Worm (Caenorhabditis elegans) whole organism, dauer: Measurements from ENCODE around the gene scl-10.

ENCODE experiments used
- unc-62 ChIP-seq: sonication (generic microtip); optimal IDR thresholded peaks from 2 replicates; lab custom pipeline; 2017; ENCODE audit warnings: missing biosample characterization, missing genetic modification reagents, missing genetic modification characterization

Gene scl-10

DNA sequence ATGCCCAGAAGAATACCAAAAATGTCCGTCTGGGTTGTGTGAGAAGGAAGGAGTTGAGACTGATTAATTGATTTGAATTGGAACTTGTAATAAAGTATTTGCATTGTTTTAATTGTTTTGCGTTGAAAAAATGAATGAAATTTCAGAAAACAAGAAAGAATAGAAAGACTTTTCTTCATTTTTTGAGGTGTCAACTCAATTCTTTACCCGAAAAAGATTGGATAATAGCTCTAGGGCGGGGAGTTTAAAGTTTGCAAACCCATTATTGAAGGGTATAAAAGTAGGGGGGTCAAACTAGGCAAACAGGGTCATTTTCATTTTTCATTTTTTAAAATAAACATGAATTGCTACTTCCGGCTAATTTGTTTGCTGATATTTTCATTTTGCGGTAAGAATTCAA, at the start of gene scl-10:
Gene scl-10, plus strand, starts transcription at position 301 of the 400 bp plus-strand sequence.
- TF ChIP-seq unc-62 (GFP tag; lab: Kevin White, UChicago), result no peak

DNA sequence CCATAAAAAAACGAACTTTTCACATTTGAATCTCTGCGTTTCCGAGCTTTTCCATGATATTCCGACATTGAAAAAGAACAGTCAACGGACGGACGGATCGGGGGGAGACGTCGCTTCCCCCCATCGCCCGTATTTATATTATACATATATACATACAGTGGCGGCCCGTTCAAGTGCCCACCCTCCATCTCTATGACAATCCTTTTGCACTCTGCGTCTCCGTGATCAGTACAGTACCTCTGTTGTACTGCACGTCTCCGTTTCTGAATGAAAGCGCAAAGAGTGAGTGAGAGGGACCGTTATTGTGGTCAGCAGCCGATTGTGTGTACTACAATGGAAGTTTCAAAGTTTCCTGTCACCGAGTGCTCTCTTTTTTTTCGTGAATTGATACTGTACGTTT, 49.2 kb upstream of the scl-10 start:
- TF ChIP-seq unc-62 (GFP tag; lab: Kevin White, UChicago), result no peak

DNA sequence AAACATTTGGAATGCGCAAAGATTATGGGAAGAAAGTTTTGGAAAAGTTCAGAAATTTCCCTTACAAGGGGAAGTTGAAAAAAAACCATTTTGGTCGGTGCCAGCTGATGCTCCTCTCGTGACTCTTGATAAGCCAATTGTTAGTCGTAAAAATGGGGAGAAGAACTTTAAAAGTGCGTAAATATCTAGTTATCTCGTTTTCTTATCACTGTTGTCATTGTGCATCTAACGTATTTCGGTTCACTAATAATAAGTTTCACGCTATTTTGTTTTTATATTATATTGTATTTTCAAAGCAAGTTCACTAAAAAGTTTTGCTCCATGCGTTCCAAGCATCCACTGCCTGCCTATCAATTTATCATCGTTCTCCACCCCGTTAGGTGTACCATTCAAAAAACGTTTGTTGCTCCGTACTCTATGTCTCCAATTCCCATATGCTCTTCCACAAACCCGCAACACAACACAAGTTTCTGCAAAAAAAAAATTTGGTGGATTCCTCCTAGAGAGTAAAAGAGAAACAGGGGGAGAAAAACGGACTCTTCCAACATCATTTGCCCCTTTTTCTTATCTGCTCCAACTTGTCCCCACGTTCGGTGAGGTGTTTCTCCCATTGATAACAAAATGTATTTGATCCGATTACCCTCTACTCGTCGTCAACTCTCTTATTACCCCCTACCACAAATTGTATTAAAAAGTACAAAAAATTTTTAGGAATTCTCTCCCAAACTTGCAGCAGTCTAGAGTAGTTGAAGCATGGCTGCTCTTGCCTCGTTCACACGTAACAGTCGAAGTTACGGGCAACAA, 39.6 kb upstream of the scl-10 start, which contains the start of gene mbk-2:
Gene mbk-2, plus strand, starts transcription at position 754 of the 804 bp plus-strand sequence.
- TF ChIP-seq unc-62 (GFP tag; lab: Kevin White, UChicago), result no peak

DNA sequence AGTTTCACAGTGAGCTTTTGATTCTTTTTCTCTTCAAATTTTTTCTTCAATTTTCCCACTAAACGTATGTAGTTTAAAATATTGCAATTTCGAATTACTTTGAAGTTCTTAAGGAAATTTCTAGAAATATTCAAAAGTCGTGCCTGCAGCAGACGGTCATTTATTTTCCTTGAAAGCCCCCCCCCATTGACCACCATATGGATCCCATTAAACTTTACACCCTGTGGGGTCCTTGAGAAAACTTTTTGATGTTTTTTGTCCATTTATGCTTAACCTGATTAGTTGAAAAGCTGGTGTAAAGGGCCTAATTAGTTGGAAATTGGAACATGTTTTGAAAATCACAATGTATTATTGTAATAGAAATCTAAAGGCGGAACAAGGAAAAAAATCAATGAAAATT, 38.8 kb upstream of the scl-10 start:
- no peak for TF ChIP-seq unc-62 (GFP tag; lab: Kevin White, UChicago)

DNA sequence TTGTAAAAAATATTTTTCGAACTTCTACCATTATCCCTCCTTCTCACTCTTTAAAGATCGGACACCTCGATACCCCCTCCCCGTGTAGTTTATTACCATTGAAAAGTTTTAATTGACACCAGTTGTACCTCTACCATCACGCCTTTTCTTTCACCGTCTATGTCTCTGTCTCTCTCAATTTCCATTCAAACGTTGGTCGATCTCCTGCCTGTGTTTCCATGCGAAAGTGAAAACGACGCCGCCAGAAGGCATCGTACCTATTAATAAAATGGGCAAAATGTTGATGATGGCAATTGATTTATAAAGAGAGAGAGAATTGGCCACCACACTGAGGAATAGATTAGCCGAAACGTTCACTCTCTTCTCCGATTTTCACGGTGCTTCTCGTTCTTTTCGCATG, 35.0 kb upstream of the scl-10 start:
- no peak for TF ChIP-seq unc-62 (GFP tag; lab: Kevin White, UChicago)

DNA sequence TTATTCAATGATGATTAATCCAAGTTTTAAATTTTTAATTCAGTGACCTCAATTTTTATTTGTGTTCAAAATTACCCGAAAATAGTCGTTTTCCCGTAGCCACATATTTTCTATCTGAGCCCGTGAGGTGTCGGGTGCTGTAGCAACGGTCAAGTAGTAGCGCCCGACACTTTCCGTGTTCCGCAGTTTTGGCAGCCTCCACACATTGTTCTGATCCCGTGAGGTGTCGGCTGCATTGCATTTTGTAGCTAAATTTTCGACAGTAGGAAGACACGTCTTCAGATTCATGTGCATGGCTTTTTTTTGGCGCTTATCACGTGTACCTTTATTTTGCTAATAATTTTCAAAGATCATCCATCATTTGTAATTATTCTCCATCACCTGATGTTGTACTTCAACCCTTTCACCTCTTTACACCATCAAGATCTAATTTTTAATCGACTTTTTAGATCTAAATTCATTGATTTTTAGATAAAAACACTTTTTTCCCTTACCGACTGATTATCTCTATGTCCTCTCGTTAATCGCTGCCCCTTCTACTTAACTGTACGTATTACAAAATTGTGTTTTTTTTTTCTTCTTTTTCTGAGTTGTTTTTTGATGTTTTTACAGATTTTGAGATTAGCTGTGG, 34.4 kb upstream of the scl-10 start:
- TF ChIP-seq unc-62 (GFP tag; lab: Kevin White, UChicago), result no peak

DNA sequence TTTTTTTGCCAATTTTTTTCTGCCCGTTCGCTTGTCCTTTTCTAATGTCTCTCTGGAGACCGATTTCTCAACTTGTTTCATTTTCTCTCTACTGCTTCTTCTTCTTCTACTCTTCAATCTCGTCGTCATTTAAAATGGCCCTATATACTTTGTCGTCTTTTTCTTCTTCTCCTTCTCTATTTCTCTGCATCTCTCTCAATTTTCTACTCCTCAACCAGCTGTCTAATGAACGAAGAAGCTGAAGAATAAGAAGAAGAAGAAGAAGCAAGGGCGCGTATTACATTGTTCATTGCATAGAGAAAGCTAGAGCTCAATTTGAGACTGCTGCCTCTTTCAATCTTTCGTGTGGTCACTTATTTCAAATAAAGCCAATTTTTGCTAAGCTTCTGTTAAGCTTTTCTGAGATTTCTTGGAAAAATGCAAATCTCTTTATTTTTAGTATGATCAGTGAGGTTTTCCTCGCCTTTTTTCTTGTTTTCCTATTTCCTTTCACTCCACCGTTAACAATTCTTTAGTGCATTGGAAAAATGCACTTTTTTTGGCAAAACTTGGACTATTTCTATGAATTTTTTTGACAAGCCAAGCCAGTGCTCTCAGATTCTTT, 32.4 kb upstream of the scl-10 start:
- TF ChIP-seq unc-62 (GFP tag; lab: Kevin White, UChicago), result no peak

DNA sequence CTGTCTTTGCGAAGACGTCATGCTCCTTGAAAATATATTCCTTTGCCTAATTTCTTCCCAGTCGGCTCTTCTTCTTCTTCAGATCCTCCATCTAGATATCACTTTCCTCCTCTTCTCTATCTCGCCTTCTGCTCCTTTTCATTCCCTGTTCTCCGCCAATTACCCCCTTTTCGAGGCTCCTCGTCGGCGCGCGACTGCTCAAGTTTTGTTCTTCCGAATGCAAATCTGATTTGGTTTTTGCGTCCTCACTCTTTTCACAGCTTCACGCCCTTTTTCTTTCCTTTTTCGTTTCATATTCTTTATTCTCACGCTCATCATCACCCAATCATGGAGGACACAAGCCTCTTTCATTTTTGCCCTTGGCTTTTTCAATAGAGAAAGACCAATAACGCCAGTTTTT, 31.4 kb upstream of the scl-10 start:
- no peak for TF ChIP-seq unc-62 (GFP tag; lab: Kevin White, UChicago)

DNA sequence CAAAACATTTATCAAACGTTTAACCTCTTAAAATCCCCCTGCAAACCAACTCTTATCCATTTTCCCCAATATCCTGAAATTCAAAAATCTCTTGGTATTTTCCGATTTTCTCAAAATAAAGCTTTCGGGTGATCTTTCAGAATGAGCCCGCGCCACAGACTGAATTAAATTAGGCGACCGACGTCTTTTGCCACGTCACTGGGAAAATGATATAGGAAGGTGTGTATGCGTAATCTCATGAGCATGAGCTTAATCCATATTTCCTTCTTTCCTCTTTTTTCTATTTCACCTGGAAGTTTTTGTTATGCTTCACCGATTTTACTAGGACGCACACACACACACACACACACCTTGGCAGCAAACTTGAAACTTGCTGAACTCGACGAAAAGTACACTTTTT, 27.3 kb upstream of the scl-10 start:
- TF ChIP-seq unc-62 (GFP tag; lab: Kevin White, UChicago), result no peak

DNA sequence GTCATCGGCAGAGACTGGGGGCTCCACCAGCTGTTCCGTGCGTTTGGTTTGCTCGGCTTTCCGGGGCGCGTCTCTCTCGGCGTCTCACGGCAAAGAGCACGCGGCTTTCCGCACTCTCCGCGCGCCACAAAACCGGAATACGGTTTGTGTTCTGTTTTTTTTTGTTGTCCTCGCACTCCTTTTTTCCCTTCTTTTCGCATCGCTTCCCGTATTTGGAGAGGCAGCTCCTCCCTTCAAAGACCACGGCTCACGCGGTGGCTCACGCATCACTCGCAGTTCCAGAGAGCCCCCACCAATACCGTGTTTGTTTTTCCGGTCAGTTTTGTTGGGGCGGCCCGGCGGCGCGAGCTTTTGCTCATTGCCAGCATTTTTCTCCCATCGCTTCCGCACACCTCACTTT, 25.4 kb upstream of the scl-10 start:
- TF ChIP-seq unc-62 (GFP tag; lab: Kevin White, UChicago), result no peak

DNA sequence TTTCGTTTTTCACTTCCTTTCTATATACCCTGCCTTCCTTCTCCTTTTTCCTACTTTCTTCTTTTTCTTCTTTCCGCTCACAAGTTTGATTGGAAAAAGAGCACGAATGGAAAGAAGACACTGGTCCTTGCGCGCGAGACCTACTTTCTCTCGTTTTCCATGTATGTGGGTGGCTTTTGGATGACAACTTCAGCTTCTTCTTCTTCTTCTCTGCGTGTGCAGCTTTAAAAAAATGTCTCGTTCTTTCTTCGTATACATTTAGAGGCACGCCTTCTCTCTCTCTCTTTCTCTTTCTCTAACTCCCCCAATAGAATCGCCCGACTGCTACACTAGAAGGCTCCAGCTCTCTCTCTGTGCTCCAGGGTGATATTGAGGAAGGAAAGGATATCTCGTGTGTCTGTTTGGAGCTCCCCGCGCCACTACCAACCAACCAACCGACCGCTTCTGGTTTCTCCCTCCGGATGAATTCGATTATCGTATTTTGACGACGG, 22.4 kb upstream of the scl-10 start:
- TF ChIP-seq unc-62 (GFP tag; lab: Kevin White, UChicago), result no peak

DNA sequence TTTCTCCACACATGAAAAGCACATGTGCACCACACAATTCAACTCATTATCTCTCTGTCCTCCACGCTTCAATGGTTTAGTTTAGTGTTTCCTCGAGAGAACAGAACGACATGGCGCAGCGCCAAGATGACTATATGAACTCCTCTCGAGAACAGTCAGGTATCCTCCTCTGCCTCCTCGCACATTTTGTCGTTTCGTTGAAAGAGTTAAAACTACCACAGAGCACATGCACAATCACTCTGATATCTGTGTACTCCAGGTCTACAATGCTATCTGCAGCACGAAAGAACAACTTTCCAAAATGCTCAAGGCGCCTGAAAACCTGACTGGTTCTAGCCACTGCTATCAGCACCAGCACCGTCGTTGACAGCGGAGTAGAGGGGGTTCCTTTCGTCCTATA, 21.5 kb upstream of the scl-10 start:
- TF ChIP-seq unc-62 (GFP tag; lab: Kevin White, UChicago), result no peak

DNA sequence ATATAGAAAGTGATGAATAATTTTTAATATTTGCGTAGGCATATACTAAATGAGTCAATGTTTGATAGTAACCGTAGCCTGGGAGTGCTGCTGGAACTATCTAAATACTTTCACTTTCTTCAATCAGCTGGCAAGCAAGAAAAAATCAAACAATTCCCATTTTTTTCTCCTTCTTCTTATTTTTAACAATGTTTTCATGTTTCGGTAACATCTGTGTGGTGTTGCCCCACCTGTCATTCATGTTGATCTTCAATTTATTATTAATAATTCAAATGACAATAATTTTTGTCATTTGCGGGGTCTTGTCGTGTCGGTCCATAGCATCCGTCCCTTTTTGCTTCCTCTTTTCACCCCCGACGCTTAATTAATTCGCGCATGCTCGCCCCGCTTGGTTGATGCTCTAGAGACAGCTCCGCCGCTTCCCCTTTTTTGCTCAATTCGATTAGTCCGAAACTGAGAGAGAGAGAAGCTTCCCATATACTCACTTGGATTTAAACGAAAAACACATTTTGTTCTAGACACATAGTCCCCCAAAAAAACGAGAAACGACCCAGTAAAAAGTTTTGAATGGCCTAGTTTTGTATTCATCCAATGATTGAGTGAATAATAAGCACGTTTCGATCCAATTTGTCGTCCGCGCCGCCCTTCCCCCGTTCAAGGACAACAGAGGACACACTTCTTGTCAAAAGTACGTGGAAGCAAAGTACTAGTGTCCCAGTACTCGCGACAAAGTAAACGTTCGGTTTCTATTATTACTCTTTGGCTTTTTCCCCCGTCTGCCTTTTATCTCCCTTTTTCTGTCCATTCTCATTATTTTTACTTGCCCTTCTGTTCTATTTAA, 20.2 kb upstream of the scl-10 start:
- no peak for TF ChIP-seq unc-62 (GFP tag; lab: Kevin White, UChicago)

DNA sequence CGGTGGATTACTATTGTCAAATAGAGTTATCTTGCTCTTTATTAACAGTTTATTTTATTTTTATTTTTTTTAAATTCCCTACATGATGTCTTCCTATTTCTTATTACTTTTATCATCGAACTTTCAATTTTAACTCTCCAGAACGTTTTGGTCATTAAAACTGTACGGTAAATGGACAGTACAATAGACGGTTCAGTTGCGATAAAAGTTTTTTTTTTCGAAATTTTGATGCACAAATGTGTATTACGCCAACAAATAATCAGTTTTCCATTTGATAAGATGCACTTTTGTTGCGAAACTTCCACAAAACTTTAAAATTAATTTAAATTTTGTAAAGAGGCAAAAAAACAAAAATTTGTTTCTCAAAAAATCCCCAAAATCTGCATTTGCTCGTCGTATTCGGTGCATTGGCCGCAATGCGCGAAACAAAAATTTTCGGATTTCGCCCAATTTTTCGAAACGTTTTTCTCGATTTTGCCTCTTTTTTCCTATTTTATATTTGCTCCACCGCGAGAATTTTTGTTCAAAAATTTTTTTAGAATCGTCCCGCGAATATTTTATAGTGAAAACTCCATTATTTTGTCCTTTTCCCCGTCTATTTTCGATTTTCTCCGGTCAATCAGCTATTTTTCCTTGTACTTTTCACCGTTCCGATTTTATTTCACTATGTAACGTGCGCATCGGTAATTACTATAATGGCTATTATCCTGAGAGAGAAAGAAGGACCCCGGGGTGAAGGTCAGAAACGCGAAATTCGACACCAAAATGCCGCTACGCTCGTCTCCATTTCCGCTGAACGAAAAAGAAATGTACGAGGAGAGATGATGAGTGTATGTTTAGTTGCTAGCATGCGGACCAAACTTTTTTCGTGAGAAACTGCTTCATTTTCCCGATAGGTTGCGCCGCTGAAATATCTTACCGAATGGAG, 19.2 kb upstream of the scl-10 start:
- no peak for TF ChIP-seq unc-62 (GFP tag; lab: Kevin White, UChicago)
